Worm (Caenorhabditis elegans) whole organism, L4 larva: ENCODE data around the gene T09A5.14.

Experiments
- F10B5.3 ChIP-seq: sonication (generic microtip); optimal IDR thresholded peaks from 2 replicates; lab custom pipeline; 2016; ENCODE audit warnings: mild to moderate bottlenecking, missing genetic modification characterization, missing compliant biosample characterization
- F26F4.8 ChIP-seq: fragments of 200-800 bp; sonication (Bioruptor generic); conservative IDR thresholded peaks from 2 replicates; pipeline ENCODE4 v1.3.6; 2022; ENCODE audit warnings: missing genetic modification characterization, missing compliant biosample characterization
- R02D3.7 ChIP-seq: fragments of 150-350 bp; sonication (generic microtip); optimal IDR thresholded peaks from 3 replicates; lab custom pipeline; 2014; ENCODE audit warnings: missing biosample characterization, missing genetic modification characterization
- Y48G9A.11 ChIP-seq: fragments of 200-800 bp; sonication (Bioruptor generic); IDR thresholded peaks from 2 replicates; pipeline ENCODE4 v1.3.6; 2022; ENCODE audit warnings: missing genetic modification reagents, missing genetic modification characterization, missing compliant biosample characterization
- Y5F2A.4 ChIP-seq: fragments of 200-800 bp; sonication (Bioruptor generic); optimal IDR thresholded peaks from 2 replicates; lab custom pipeline; 2018; ENCODE audit warnings: mild to moderate bottlenecking, missing genetic modification characterization, missing compliant biosample characterization
- Y75B8A.6 ChIP-seq: fragments of 200-800 bp; sonication (Bioruptor generic); IDR thresholded peaks from 2 replicates; pipeline ENCODE4 v1.3.6; 2022; ENCODE audit warnings: missing genetic modification reagents, missing genetic modification characterization, missing compliant biosample characterization
- ZK546.5 ChIP-seq, 2 experiments: sonication (generic microtip); optimal IDR thresholded peaks; 2 replicates each; lab custom pipeline; 2017; ENCODE audit warnings: missing biosample characterization in 2 of 2, missing genetic modification characterization in 2 of 2
- attf-4 ChIP-seq: sonication (generic microtip); optimal IDR thresholded peaks from 3 replicates; lab custom pipeline; 2017; ENCODE audit warnings: missing biosample characterization, missing genetic modification characterization
- ceh-62 ChIP-seq: sonication (generic microtip); optimal IDR thresholded peaks from 2 replicates; lab custom pipeline; 2017; ENCODE audit warnings: missing biosample characterization, missing genetic modification characterization
- ceh-82 ChIP-seq: sonication (generic microtip); optimal IDR thresholded peaks from 2 replicates; lab custom pipeline; 2017; ENCODE audit warnings: missing biosample characterization, missing genetic modification characterization
- ces-1 ChIP-seq: fragments of 150-350 bp; sonication (generic microtip); optimal IDR thresholded peaks from 4 replicates; lab custom pipeline; 2014; ENCODE audit warnings: missing biosample characterization, missing genetic modification reagents, missing genetic modification characterization
- daf-12 ChIP-seq: fragments of 150-350 bp; optimal IDR thresholded peaks from 2 replicates; lab custom pipeline; 2014; ENCODE audit warnings: missing biosample characterization, missing genetic modification reagents, missing genetic modification characterization
- daf-8 ChIP-seq: fragments of 200-800 bp; sonication (Bioruptor generic); IDR thresholded peaks from 2 replicates; pipeline ENCODE4 v1.3.6; 2022; ENCODE audit warnings: missing genetic modification characterization, missing compliant biosample characterization
- dmd-6 ChIP-seq: fragments of 200-800 bp; sonication (Bioruptor generic); IDR thresholded peaks from 2 replicates; pipeline ENCODE4 v1.3.6; 2022; ENCODE audit warnings: missing genetic modification reagents, missing genetic modification characterization, missing compliant biosample characterization
- dmd-8 ChIP-seq: fragments of 200-800 bp; sonication (Bioruptor generic); IDR thresholded peaks from 2 replicates; pipeline ENCODE4 v1.3.6; 2022; ENCODE audit warnings: missing genetic modification characterization, missing compliant biosample characterization
- dpl-1 ChIP-seq: fragments of 150-350 bp; optimal IDR thresholded peaks from 2 replicates; lab custom pipeline; 2014; ENCODE audit warnings: missing biosample characterization, missing genetic modification reagents, missing genetic modification characterization
- fos-1 ChIP-seq: fragments of 150-350 bp; optimal IDR thresholded peaks from 2 replicates; lab custom pipeline; 2014; ENCODE audit warnings: missing biosample characterization, missing genetic modification characterization
- gei-8 ChIP-seq: fragments of 200-800 bp; sonication (Bioruptor generic); optimal IDR thresholded peaks from 2 replicates; lab custom pipeline; 2018; ENCODE audit warnings: mild to moderate bottlenecking, missing genetic modification characterization, missing compliant biosample characterization
- hif-1 ChIP-seq, 2 experiments: sonication (generic microtip); optimal IDR thresholded peaks; 2 replicates each; lab custom pipeline; 2016 to 2017; ENCODE audit warnings: missing compliant biosample characterization in 2 of 2, missing genetic modification characterization in 2 of 2, missing genetic modification reagents in 2 of 2, missing genotype in 2 of 2, mild to moderate bottlenecking in 1 of 2
- hlh-11 ChIP-seq: fragments of 200-800 bp; sonication (Bioruptor generic); optimal IDR thresholded peaks from 2 replicates; lab custom pipeline; 2018; ENCODE audit warnings: mild to moderate bottlenecking, missing genetic modification characterization, missing compliant biosample characterization
- hlh-30 ChIP-seq: sonication (generic microtip); optimal IDR thresholded peaks from 2 replicates; lab custom pipeline; 2017; ENCODE audit warnings: antibody characterized with exemption, mild to moderate bottlenecking, missing genetic modification characterization, missing compliant biosample characterization; ENCODE audit not compliant: insufficient read depth
- jun-1 ChIP-seq: fragments of 150-350 bp; optimal IDR thresholded peaks from 2 replicates; lab custom pipeline; 2014; ENCODE audit warnings: missing biosample characterization, missing genetic modification reagents, missing genetic modification characterization
- lin-15B ChIP-seq: fragments of 150-350 bp; sonication (generic microtip); optimal IDR thresholded peaks from 3 replicates; lab custom pipeline; 2014; ENCODE audit warnings: missing biosample characterization, missing genetic modification characterization
- lin-29 ChIP-seq: fragments of 200-800 bp; sonication (Bioruptor generic); IDR thresholded peaks from 2 replicates; pipeline ENCODE4 v1.3.6; 2022; ENCODE audit warnings: missing genetic modification reagents, missing genetic modification characterization, missing compliant biosample characterization
- lin-39 ChIP-seq: fragments of 150-350 bp; optimal IDR thresholded peaks from 2 replicates; lab custom pipeline; 2014; ENCODE audit warnings: missing biosample characterization, missing genetic modification reagents, missing genetic modification characterization
- lir-3 ChIP-seq: sonication (generic microtip); optimal IDR thresholded peaks from 2 replicates; lab custom pipeline; 2016; ENCODE audit warnings: mild to moderate bottlenecking, missing genetic modification characterization, missing compliant biosample characterization
- madf-5 ChIP-seq, 2 experiments: fragments of 200-800 bp; sonication (Bioruptor generic); IDR thresholded peaks; 2 replicates each; pipeline ENCODE4 v1.3.6; 2022; ENCODE audit warnings: missing compliant biosample characterization in 2 of 2, missing genetic modification characterization in 2 of 2
- mep-1 ChIP-seq: fragments of 150-350 bp; sonication (generic microtip); optimal IDR thresholded peaks from 3 replicates; lab custom pipeline; 2014; ENCODE audit warnings: missing biosample characterization, missing genetic modification characterization
- nhr-102 ChIP-seq: sonication (generic microtip); optimal IDR thresholded peaks from 2 replicates; lab custom pipeline; 2016; ENCODE audit warnings: mild to moderate bottlenecking, missing genetic modification characterization, moderate library complexity, missing compliant biosample characterization
- nhr-11 ChIP-seq: fragments of 150-350 bp; optimal IDR thresholded peaks from 2 replicates; lab custom pipeline; 2014; ENCODE audit warnings: missing biosample characterization, missing genetic modification characterization
- nhr-28 ChIP-seq: fragments of 150-350 bp; optimal IDR thresholded peaks from 2 replicates; lab custom pipeline; 2014; ENCODE audit warnings: missing biosample characterization, missing genetic modification characterization
- nhr-48 ChIP-seq: sonication (generic microtip); optimal IDR thresholded peaks from 2 replicates; lab custom pipeline; 2016; ENCODE audit warnings: mild to moderate bottlenecking, missing genetic modification characterization, missing compliant biosample characterization
- nhr-6 ChIP-seq: fragments of 150-350 bp; optimal IDR thresholded peaks from 2 replicates; lab custom pipeline; 2014; ENCODE audit warnings: missing biosample characterization, missing genetic modification characterization
- nhr-76 ChIP-seq: fragments of 150-350 bp; optimal IDR thresholded peaks from 2 replicates; lab custom pipeline; 2014; ENCODE audit warnings: missing biosample characterization, missing genetic modification characterization
- saeg-2 ChIP-seq: fragments of 200-800 bp; sonication (Bioruptor generic); IDR thresholded peaks from 2 replicates; pipeline ENCODE4 v1.3.6; 2022; ENCODE audit warnings: missing genetic modification reagents, missing genetic modification characterization, missing compliant biosample characterization
- set-16 ChIP-seq: fragments of 200-800 bp; sonication (Bioruptor generic); IDR thresholded peaks from 2 replicates; pipeline ENCODE4 v1.3.6; 2022; ENCODE audit warnings: missing genetic modification reagents, missing genetic modification characterization, missing compliant biosample characterization
- snpc-1.2 ChIP-seq: fragments of 200-800 bp; sonication (Bioruptor generic); IDR thresholded peaks from 2 replicates; pipeline ENCODE4 v1.3.6; 2022; ENCODE audit warnings: missing genetic modification reagents, missing genetic modification characterization, missing compliant biosample characterization
- spr-1 ChIP-seq: sonication (generic microtip); optimal IDR thresholded peaks from 2 replicates; lab custom pipeline; 2016; ENCODE audit warnings: mild to moderate bottlenecking, missing genetic modification characterization, missing compliant biosample characterization
- unc-39 ChIP-seq: sonication (generic microtip); optimal IDR thresholded peaks from 2 replicates; lab custom pipeline; 2017; ENCODE audit warnings: missing biosample characterization, missing genetic modification characterization
- unc-62 ChIP-seq, 3 experiments: fragments of 150-350 bp in 1 of 3; sonication (generic microtip); optimal IDR thresholded peaks in 2 of 3; peaks in 1 of 3; 1 replicate in 1 of 3; 2 replicates in 2 of 3; lab custom pipeline; 2014 to 2017; ENCODE audit warnings: missing biosample characterization in 3 of 3, missing genetic modification characterization in 3 of 3, missing genetic modification reagents in 3 of 3, missing genotype in 1 of 3
- vab-7 ChIP-seq: fragments of 200-800 bp; sonication (Bioruptor generic); IDR thresholded peaks from 2 replicates; pipeline ENCODE4 v1.3.6; 2022; ENCODE audit warnings: missing genetic modification reagents, missing genetic modification characterization, missing compliant biosample characterization
- zip-2 ChIP-seq: fragments of 150-350 bp; optimal IDR thresholded peaks from 2 replicates; lab custom pipeline; 2014; ENCODE audit warnings: missing biosample characterization, missing genetic modification characterization

T09A5.14 gene

DNA sequence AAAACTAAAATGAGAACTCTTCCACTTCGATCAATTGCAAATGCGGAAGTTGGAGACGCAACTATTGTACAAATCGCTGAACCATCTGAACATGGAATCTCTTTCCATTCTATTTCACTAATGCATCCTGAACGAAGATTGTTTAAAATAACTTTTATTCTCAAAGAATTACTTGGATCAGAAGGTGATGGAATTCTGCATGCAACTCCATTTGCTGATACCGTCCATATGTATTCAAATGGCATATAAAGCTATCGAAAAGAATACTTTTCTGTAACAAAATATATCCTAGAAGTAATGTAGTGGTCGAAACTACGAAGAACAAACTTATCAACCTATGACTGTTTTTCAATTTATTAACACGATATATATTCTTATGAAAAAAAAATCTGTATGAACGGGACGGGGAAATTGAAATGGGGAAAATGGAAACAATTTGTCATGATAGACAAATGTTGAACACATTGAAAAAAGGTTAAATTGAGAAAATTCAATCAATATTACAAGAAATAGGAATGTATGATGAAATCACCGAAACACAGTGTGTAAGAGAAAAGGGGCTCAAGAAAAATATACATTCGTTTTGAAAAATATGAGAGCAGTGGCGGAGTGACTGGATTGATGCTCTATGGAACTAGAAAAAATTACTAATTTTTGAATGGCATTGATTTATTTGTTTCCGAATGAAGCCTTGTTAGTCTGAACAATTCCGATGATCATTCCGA, 45.8 kb downstream of the T09A5.14 start, which contains the start of gene T01H3.2 (continued):
- no peak for TF ChIP-seq ZK546.5 (tag; optimal IDR thresholded peaks at IDR 0.05; lab: Kevin White, UChicago)
- TF ChIP-seq lin-15B: no peak
- TF ChIP-seq set-16 (GFP tag; lab: Robert Waterston, UW): no peak
- TF ChIP-seq spr-1 (tag; lab: Kevin White, UChicago): peak; percentile 27
- TF ChIP-seq daf-12 (tag; lab: Kevin White, UChicago): no peak
- no peak for TF ChIP-seq attf-4
- TF ChIP-seq unc-62 (GFP tag; optimal IDR thresholded peaks at IDR 0.05 in 1 of 2; lab: Kevin White, UChicago): peak in 1 of 2 experiments; percentile 96
- TF ChIP-seq unc-62 (tag; optimal IDR thresholded peaks at IDR 0.05; lab: Kevin White, UChicago): no peak
- TF ChIP-seq hif-1 (tag; optimal IDR thresholded peaks at IDR 0.05; lab: Kevin White, UChicago): no peak
- no peak for TF ChIP-seq madf-5 (GFP tag; IDR thresholded peaks at IDR 0.05; lab: Robert Waterston, UW)
- TF ChIP-seq ces-1 (GFP tag; lab: Kevin White, UChicago): no peak
- no peak for TF ChIP-seq Y5F2A.4
- TF ChIP-seq jun-1 (tag; lab: Kevin White, UChicago): no peak
- no peak for TF ChIP-seq ceh-82 (tag; lab: Kevin White, UChicago)
- TF ChIP-seq vab-7 (GFP tag; lab: Robert Waterston, UW): no peak
- TF ChIP-seq lin-29 (GFP tag; lab: Robert Waterston, UW): no peak
- TF ChIP-seq nhr-48 (tag; lab: Kevin White, UChicago): no peak
- TF ChIP-seq fos-1 (tag; lab: Kevin White, UChicago): no peak
- TF ChIP-seq ceh-62 (tag; lab: Kevin White, UChicago): no peak
- TF ChIP-seq nhr-6 (tag; lab: Kevin White, UChicago): no peak
- TF ChIP-seq Y75B8A.6: no peak
- no peak for TF ChIP-seq F26F4.8
- TF ChIP-seq lir-3 (tag; lab: Kevin White, UChicago): no peak
- no peak for TF ChIP-seq unc-39 (tag; lab: Kevin White, UChicago)
- no peak for TF ChIP-seq gei-8 (GFP tag; lab: Kevin White, UChicago)
- no peak for TF ChIP-seq nhr-76 (tag; lab: Kevin White, UChicago)
- TF ChIP-seq snpc-1.2 (GFP tag; lab: Robert Waterston, UW): no peak
- TF ChIP-seq nhr-102 (tag; lab: Kevin White, UChicago): peak; percentile 53
- 0 out of 2 replicates have a peak, but pooled peaks have one; percentile 38 for TF ChIP-seq Y48G9A.11
- no peak for TF ChIP-seq saeg-2 (GFP tag; lab: Robert Waterston, UW)
- TF ChIP-seq zip-2: no peak
- TF ChIP-seq R02D3.7 (tag; lab: Kevin White, UChicago): no peak
- no peak for TF ChIP-seq daf-8
- no peak for TF ChIP-seq dmd-6 (GFP tag; lab: Robert Waterston, UW)
- TF ChIP-seq lin-39 (tag; lab: Kevin White, UChicago): no peak
- TF ChIP-seq nhr-28 (tag; lab: Kevin White, UChicago): no peak
- TF ChIP-seq mep-1 (tag; lab: Kevin White, UChicago): peak; percentile 26
- no peak for TF ChIP-seq dpl-1
- no peak for TF ChIP-seq hlh-11 (tag; lab: Kevin White, UChicago)
- TF ChIP-seq hlh-30 (tag; lab: Kevin White, UChicago): no peak
- no peak for TF ChIP-seq F10B5.3 (tag; lab: Kevin White, UChicago)
- TF ChIP-seq dmd-8 (GFP tag; lab: Robert Waterston, UW): no peak
- no peak for TF ChIP-seq nhr-11 (tag; lab: Kevin White, UChicago)
